Worm (Caenorhabditis elegans) whole organism, L4/young adult: ENCODE measurements around the gene pigg-1.

Source experiments
- dao-5 ChIP-seq: sonication (generic microtip); optimal IDR thresholded peaks from 2 replicates; lab custom pipeline; 2016; ENCODE audit warnings: missing genotype, missing genetic modification characterization, moderate library complexity, missing compliant biosample characterization
- him-1 ChIP-seq: sonication (generic microtip); optimal IDR thresholded peaks from 2 replicates; lab custom pipeline; 2016; ENCODE audit warnings: missing genotype, missing genetic modification reagents, missing genetic modification characterization, missing compliant biosample characterization

ce11 chrII:8646437-8646836, 46.4 kb upstream of the pigg-1 start:
- TF ChIP-seq him-1 (tag; lab: Kevin White, UChicago) (no peak), dao-5 (no peak)
